Worm (Caenorhabditis elegans) whole organism, L3 larva: ENCODE data around the gene cht-2.

Experiments
- R02D3.7 ChIP-seq: fragments of 150-350 bp; optimal IDR thresholded peaks from 2 replicates; lab custom pipeline; 2014; ENCODE audit warnings: missing biosample characterization, missing genetic modification characterization
- ZK546.5 ChIP-seq: sonication (generic microtip); optimal IDR thresholded peaks from 2 replicates; lab custom pipeline; 2017; ENCODE audit warnings: missing biosample characterization, missing genetic modification characterization
- aly-2 ChIP-seq: fragments of 150-350 bp; optimal IDR thresholded peaks from 2 replicates; lab custom pipeline; 2014; ENCODE audit warnings: missing biosample characterization, missing genetic modification characterization
- ama-1 ChIP-seq: fragments of 150-350 bp; optimal IDR thresholded peaks from 2 replicates; lab custom pipeline; 2018
- ceh-28 ChIP-seq: fragments of 150-350 bp; optimal IDR thresholded peaks from 2 replicates; lab custom pipeline; 2014; ENCODE audit warnings: missing biosample characterization, missing genetic modification reagents, missing genetic modification characterization
- ceh-82 ChIP-seq: fragments of 150-350 bp; optimal IDR thresholded peaks from 2 replicates; lab custom pipeline; 2014; ENCODE audit warnings: missing biosample characterization, missing genetic modification characterization
- ceh-9 ChIP-seq: sonication (generic microtip); optimal IDR thresholded peaks from 2 replicates; lab custom pipeline; 2018; ENCODE audit warnings: missing biosample characterization, missing genetic modification characterization
- daf-12 ChIP-seq: fragments of 150-350 bp; optimal IDR thresholded peaks from 2 replicates; lab custom pipeline; 2014; ENCODE audit warnings: missing biosample characterization, missing genetic modification reagents, missing genetic modification characterization
- elt-2 ChIP-seq: sonication (generic microtip); optimal IDR thresholded peaks from 2 replicates; lab custom pipeline; 2016; ENCODE audit warnings: missing genetic modification reagents, mild to moderate bottlenecking, missing genetic modification characterization, missing compliant biosample characterization
- elt-3 ChIP-seq, 3 experiments: fragments of 150-350 bp in 1 of 3; sonication (generic microtip) in 2 of 3; optimal IDR thresholded peaks; 2 replicates in 2 of 3; 4 replicates in 1 of 3; lab custom pipeline; 2014 to 2017; ENCODE audit warnings: missing biosample characterization in 3 of 3, missing genetic modification characterization in 3 of 3
- fkh-10 ChIP-seq: sonication (generic microtip); optimal IDR thresholded peaks from 2 replicates; lab custom pipeline; 2017; ENCODE audit warnings: missing biosample characterization, missing genetic modification reagents, missing genetic modification characterization
- fkh-2 ChIP-seq: fragments of 150-350 bp; optimal IDR thresholded peaks from 2 replicates; lab custom pipeline; 2014; ENCODE audit warnings: missing biosample characterization, missing genetic modification reagents, missing genetic modification characterization
- fos-1 ChIP-seq: fragments of 150-350 bp; optimal IDR thresholded peaks from 2 replicates; lab custom pipeline; 2014; ENCODE audit warnings: missing biosample characterization, missing genetic modification characterization
- hmg-11 ChIP-seq: sonication (generic microtip); optimal IDR thresholded peaks from 2 replicates; lab custom pipeline; 2016; ENCODE audit warnings: missing genetic modification characterization, missing compliant biosample characterization
- lin-15B ChIP-seq: fragments of 150-350 bp; optimal IDR thresholded peaks from 2 replicates; lab custom pipeline; 2014; ENCODE audit warnings: missing biosample characterization, missing genetic modification characterization
- lin-39 ChIP-seq: fragments of 150-350 bp; optimal IDR thresholded peaks from 2 replicates; lab custom pipeline; 2018; ENCODE audit warnings: missing biosample characterization, missing genetic modification reagents, missing genetic modification characterization
- lsy-12 ChIP-seq: sonication (generic microtip); optimal IDR thresholded peaks from 2 replicates; lab custom pipeline; 2016; ENCODE audit warnings: mild to moderate bottlenecking, missing genetic modification characterization, missing compliant biosample characterization
- mdl-1 ChIP-seq: fragments of 150-350 bp; optimal IDR thresholded peaks from 2 replicates; lab custom pipeline; 2014; ENCODE audit warnings: missing biosample characterization, missing genetic modification characterization
- nfya-1 ChIP-seq: sonication (generic microtip); optimal IDR thresholded peaks from 2 replicates; lab custom pipeline; 2017; ENCODE audit warnings: missing genetic modification characterization, mild to moderate bottlenecking, missing compliant biosample characterization, antibody characterized with exemption, moderate library complexity; ENCODE audit not compliant: insufficient read depth
- nhr-11 ChIP-seq: fragments of 150-350 bp; optimal IDR thresholded peaks from 2 replicates; lab custom pipeline; 2014; ENCODE audit warnings: missing biosample characterization, missing genetic modification characterization
- nhr-12 ChIP-seq: fragments of 150-350 bp; optimal IDR thresholded peaks from 2 replicates; lab custom pipeline; 2014; ENCODE audit warnings: missing biosample characterization, missing genetic modification characterization
- nhr-23 ChIP-seq: fragments of 150-350 bp; optimal IDR thresholded peaks from 2 replicates; lab custom pipeline; 2014; ENCODE audit warnings: missing biosample characterization, missing genetic modification reagents, missing genetic modification characterization
- nhr-43 ChIP-seq: sonication (generic microtip); optimal IDR thresholded peaks from 2 replicates; lab custom pipeline; 2016; ENCODE audit warnings: mild to moderate bottlenecking, missing genetic modification characterization, missing compliant biosample characterization; ENCODE audit not compliant: poor library complexity, severe bottlenecking
- nhr-76 ChIP-seq: fragments of 150-350 bp; sonication (generic microtip); optimal IDR thresholded peaks from 5 replicates; lab custom pipeline; 2014; ENCODE audit warnings: missing biosample characterization, missing genetic modification characterization
- nhr-77 ChIP-seq: fragments of 150-350 bp; optimal IDR thresholded peaks from 2 replicates; lab custom pipeline; 2014; ENCODE audit warnings: missing biosample characterization, missing genetic modification characterization
- pha-4 ChIP-seq: fragments of 150-350 bp; optimal IDR thresholded peaks from 2 replicates; lab custom pipeline; 2014; ENCODE audit warnings: missing biosample characterization, missing genetic modification reagents, missing genetic modification characterization
- sea-2 ChIP-seq: fragments of 150-350 bp; sonication (generic microtip); optimal IDR thresholded peaks from 4 replicates; lab custom pipeline; 2014; ENCODE audit warnings: missing biosample characterization, missing genetic modification reagents, missing genetic modification characterization
- snpc-4 ChIP-seq: fragments of 150-350 bp; optimal IDR thresholded peaks from 2 replicates; lab custom pipeline; 2014; ENCODE audit warnings: missing biosample characterization, missing genetic modification characterization
- unc-39 ChIP-seq: sonication (generic microtip); optimal IDR thresholded peaks from 4 replicates; lab custom pipeline; 2017; ENCODE audit warnings: missing biosample characterization, missing genetic modification characterization
- unc-62 ChIP-seq: fragments of 150-350 bp; sonication (generic microtip); optimal IDR thresholded peaks from 4 replicates; lab custom pipeline; 2014; ENCODE audit warnings: missing biosample characterization, missing genetic modification reagents, missing genetic modification characterization
- zag-1 ChIP-seq: fragments of 150-350 bp; optimal IDR thresholded peaks from 2 replicates; lab custom pipeline; 2014; ENCODE audit warnings: missing biosample characterization, missing genetic modification characterization
- ztf-11 ChIP-seq: fragments of 150-350 bp; optimal IDR thresholded peaks from 2 replicates; lab custom pipeline; 2014; ENCODE audit warnings: missing biosample characterization, missing genetic modification characterization
- ztf-4 ChIP-seq: fragments of 150-350 bp; optimal IDR thresholded peaks from 2 replicates; lab custom pipeline; 2014; ENCODE audit warnings: missing biosample characterization, missing genetic modification characterization

cht-2 gene

DNA sequence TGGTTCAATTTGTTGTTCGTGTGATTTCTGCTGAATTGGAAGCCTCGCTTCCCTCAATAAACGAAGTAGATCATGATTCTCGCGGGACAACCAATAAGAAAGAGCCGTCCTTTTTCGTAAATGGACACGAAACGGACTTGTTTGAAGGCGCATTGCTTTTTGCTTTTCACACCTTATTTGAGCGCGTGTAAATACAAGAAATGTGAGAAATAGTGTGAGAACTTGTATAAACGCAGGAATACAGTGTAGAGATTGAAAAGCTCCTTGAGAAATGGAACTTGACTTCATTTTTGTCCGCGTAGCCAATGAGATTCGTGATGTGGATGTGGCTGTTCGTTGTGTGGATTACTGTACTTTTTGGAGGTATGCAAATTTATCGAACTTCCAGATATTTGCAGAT, at the start of gene cht-2:
Gene cht-2 (plus strand): TSS at position 301 of the 400 bp plus-strand sequence.
- TF ChIP-seq lin-39: no peak
- no peak for TF ChIP-seq nhr-77 (tag; lab: Kevin White, UChicago)
- no peak for TF ChIP-seq aly-2 (tag; lab: Kevin White, UChicago)
- TF ChIP-seq snpc-4 (tag; lab: Kevin White, UChicago): no peak
- no peak for TF ChIP-seq nhr-12 (tag; lab: Kevin White, UChicago)
- no peak for TF ChIP-seq unc-62 (GFP tag; lab: Kevin White, UChicago)

- TF ChIP-seq elt-2 (tag; lab: Kevin White, UChicago) (no peak), zag-1 (tag; lab: Kevin White, UChicago) (no peak), nhr-11 (tag; lab: Kevin White, UChicago) (no peak)
Observed at ce11 chrII:8471139-8471538, 49.6 kb upstream of the cht-2 start, which contains the start of gene M05D6.8. M05D6.8 (minus strand) TSS chrII:8471239.

ce11 chrII:8472916-8473315, 47.8 kb upstream of the cht-2 start:
- TF ChIP-seq aly-2 (tag; lab: Kevin White, UChicago) (no peak), daf-12 (tag; lab: Kevin White, UChicago) (no peak), elt-3 (tag; optimal IDR thresholded peaks at IDR 0.05; lab: Kevin White, UChicago) (no peak), zag-1 (tag; lab: Kevin White, UChicago) (no peak), ceh-28 (tag; lab: Kevin White, UChicago) (no peak), unc-39 (tag; lab: Kevin White, UChicago) (no peak), fkh-10 (GFP tag; lab: Kevin White, UChicago) (no peak), mdl-1 (tag; lab: Kevin White, UChicago) (no peak)
- TF ChIP-seq, all 47 proteins: peak for 0

DNA sequence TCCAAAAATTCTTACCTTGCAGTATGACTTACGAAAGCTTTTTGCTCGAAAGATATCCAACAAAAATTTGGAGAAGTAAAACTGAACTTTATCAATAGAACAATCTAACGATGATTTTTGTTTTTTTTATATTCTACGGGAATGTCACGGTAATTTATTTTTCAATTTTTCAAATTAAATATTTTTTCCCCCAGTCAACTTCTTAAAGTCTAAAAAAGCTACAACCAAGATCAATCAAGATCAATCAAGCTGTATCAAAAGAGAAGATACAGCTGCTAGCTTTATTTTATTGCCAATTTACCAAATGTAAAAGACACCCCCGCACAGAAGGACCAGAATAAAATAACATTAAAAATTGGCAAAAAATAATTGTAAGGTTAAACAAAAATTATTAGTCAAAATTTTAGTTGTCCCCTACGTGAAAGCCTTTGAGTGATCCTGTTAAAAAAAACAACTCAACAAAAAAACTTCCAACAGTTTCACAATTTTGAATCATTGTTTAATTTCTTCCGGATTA, 45.4 kb upstream of the cht-2 start, which contains the start of the genes M05D6.1 and M05D6.3:
Gene M05D6.1 (minus strand): TSS at position 101 of the 517 bp plus-strand sequence.
Gene M05D6.3 (plus strand): TSS at position 467 of the 517 bp plus-strand sequence.
- TF ChIP-seq elt-2 (tag; lab: Kevin White, UChicago) (no peak), unc-39 (tag; lab: Kevin White, UChicago) (no peak), lsy-12 (no peak), sea-2 (GFP tag; lab: Kevin White, UChicago) (no peak), aly-2 (tag; lab: Kevin White, UChicago) (no peak), pha-4 (no peak), ceh-9 (tag; lab: Kevin White, UChicago) (no peak), nhr-76 (tag; lab: Kevin White, UChicago) (no peak), nhr-12 (tag; lab: Kevin White, UChicago) (no peak), fos-1 (no peak), nhr-43 (tag; lab: Kevin White, UChicago) (no peak), nhr-11 (tag; lab: Kevin White, UChicago) (no peak), ztf-4 (tag; lab: Kevin White, UChicago) (no peak), ZK546.5 (no peak), fkh-2 (tag; lab: Kevin White, UChicago) (no peak), nfya-1 (no peak), lin-15B (tag; lab: Kevin White, UChicago) (no peak), elt-3 (tag; optimal IDR thresholded peaks at IDR 0.05; lab: Kevin White, UChicago) (no peak)
- TF ChIP-seq, all 47 proteins: peak for 0

ce11 chrII:8479337-8479736, 41.4 kb upstream of the cht-2 start:
- TF ChIP-seq pha-4 (peak; percentile 20), elt-2 (tag; lab: Kevin White, UChicago) (peak; percentile 11), nhr-43 (tag; lab: Kevin White, UChicago) (peak; percentile 32), ztf-4 (tag; lab: Kevin White, UChicago) (no peak), ama-1 (lab: Kevin White, UChicago) (peak; percentile 83), ceh-82 (tag; lab: Kevin White, UChicago) (no peak)
- TF ChIP-seq, all 47 proteins: peak for 4

- no peak for TF ChIP-seq R02D3.7 (tag; lab: Kevin White, UChicago)
- no peak for TF ChIP-seq fkh-2 (tag; lab: Kevin White, UChicago)
- TF ChIP-seq ceh-9 (tag; lab: Kevin White, UChicago): no peak
- TF ChIP-seq hmg-11 (tag; lab: Kevin White, UChicago): no peak
- no peak for TF ChIP-seq unc-62 (GFP tag; lab: Kevin White, UChicago)
- no peak for TF ChIP-seq aly-2 (tag; lab: Kevin White, UChicago)
- TF ChIP-seq fkh-10 (GFP tag; lab: Kevin White, UChicago): no peak
- TF ChIP-seq ZK546.5: no peak
- no peak for TF ChIP-seq ztf-11 (tag; lab: Kevin White, UChicago)
- TF ChIP-seq lin-39: no peak
- TF ChIP-seq snpc-4 (tag; lab: Kevin White, UChicago): no peak
- TF ChIP-seq nhr-23 (tag; lab: Kevin White, UChicago): no peak
- no peak for TF ChIP-seq nhr-43 (tag; lab: Kevin White, UChicago)
- TF ChIP-seq elt-2 (tag; lab: Kevin White, UChicago): no peak
- no peak for TF ChIP-seq unc-39 (tag; lab: Kevin White, UChicago)
- no peak for TF ChIP-seq zag-1 (tag; lab: Kevin White, UChicago)
- TF ChIP-seq, all 47 proteins: peak for 0
Observed at ce11 chrII:8480166-8480565, 40.6 kb upstream of the cht-2 start, which contains the start of gene lact-4. lact-4 (minus strand) TSS chrII:8480478.
